Worm (Caenorhabditis elegans) whole organism, late embryonic: Measurements from ENCODE around the gene slcr-46.3.

Experiments
- gmeb-2 ChIP-seq: sonication (generic microtip); optimal IDR thresholded peaks from 2 replicates; lab custom pipeline; 2016; ENCODE audit warnings: missing genetic modification characterization, inconsistent platforms, missing compliant biosample characterization
- pha-2 ChIP-seq: sonication (generic microtip); optimal IDR thresholded peaks from 2 replicates; lab custom pipeline; 2017; ENCODE audit warnings: mild to moderate bottlenecking, missing genetic modification characterization, missing compliant biosample characterization
- tbx-7 ChIP-seq: sonication (generic microtip); optimal IDR thresholded peaks from 2 replicates; lab custom pipeline; 2016; ENCODE audit warnings: missing genotype, missing genetic modification characterization, missing compliant biosample characterization

DNA sequence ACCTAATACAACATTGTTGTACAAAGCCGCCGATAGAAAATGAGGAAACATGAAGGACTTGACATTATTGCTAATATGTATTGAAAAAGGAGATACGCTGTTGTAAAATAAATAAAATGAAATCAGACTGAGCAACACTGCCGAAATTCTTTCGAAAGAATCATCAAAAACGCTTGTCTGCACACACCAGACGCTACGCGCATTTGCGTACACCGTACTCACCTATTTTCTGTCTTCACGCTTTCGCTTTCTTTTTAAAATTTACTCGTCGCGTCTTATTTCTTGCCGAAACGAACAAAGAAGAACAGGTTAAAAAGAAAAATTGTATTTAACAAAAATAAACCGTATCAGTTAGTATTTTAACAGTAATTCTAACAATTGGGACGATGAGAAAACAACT lies 33.2 kb downstream of the slcr-46.3 start:
- TF ChIP-seq gmeb-2 (no peak), tbx-7 (tag; lab: Kevin White, UChicago) (no peak), pha-2 (no peak)
